Fruit fly (Drosophila melanogaster) whole organism, pupa: ENCODE data around the gene Rdh.
A peak's percentile ranks its signal among the peaks of the same experiment; 100 is the strongest.

ENCODE experiments used
- CG13204 ChIP-seq: fragments of 200-800 bp; sonication (Bioruptor generic); optimal IDR thresholded peaks from 2 replicates; lab custom pipeline; 2018; ENCODE audit warnings: missing biosample characterization, mild to moderate bottlenecking, missing genetic modification characterization, moderate library complexity
- CG17806 ChIP-seq: fragments of 200-800 bp; sonication (Bioruptor generic); optimal IDR thresholded peaks from 2 replicates; lab custom pipeline; 2018; ENCODE audit warnings: missing biosample characterization, mild to moderate bottlenecking, missing genetic modification characterization, moderate library complexity
- CG32121 ChIP-seq: fragments of 200-800 bp; sonication (Bioruptor generic); IDR thresholded peaks from 2 replicates; pipeline ENCODE4 v1.3.6; 2022; ENCODE audit warnings: missing biosample characterization, missing genetic modification characterization
- D1 ChIP-seq: fragments of 200-800 bp; sonication (Bioruptor generic); optimal IDR thresholded peaks from 2 replicates; lab custom pipeline; 2018; ENCODE audit warnings: missing biosample characterization, mild to moderate bottlenecking, missing genetic modification characterization, moderate library complexity
- Ets98B ChIP-seq: fragments of 200-800 bp; sonication (Bioruptor generic); IDR thresholded peaks from 2 replicates; pipeline ENCODE4 v1.3.6; 2022; ENCODE audit warnings: missing biosample characterization, missing genetic modification characterization
- Pif1A ChIP-seq: fragments of 200-800 bp; sonication (Bioruptor generic); optimal IDR thresholded peaks from 3 replicates; lab custom pipeline; 2016; ENCODE audit warnings: missing biosample characterization, missing genetic modification characterization

dm6 chr3L:3865290-3865891, 40.1 kb downstream of the Rdh start:
- TF ChIP-seq Ets98B (GFP tag; lab: Robert Waterston, UW) (no peak), Pif1A (GFP tag; lab: Kevin White, UChicago) (no peak), CG32121 (GFP tag; lab: Robert Waterston, UW) (no peak), D1 (no peak), CG13204 (peak; percentile 20), CG17806 (no peak)
